Fruit fly (Drosophila melanogaster): ENCODE results near the gene Phyhd1.

Gene Phyhd1

DNA sequence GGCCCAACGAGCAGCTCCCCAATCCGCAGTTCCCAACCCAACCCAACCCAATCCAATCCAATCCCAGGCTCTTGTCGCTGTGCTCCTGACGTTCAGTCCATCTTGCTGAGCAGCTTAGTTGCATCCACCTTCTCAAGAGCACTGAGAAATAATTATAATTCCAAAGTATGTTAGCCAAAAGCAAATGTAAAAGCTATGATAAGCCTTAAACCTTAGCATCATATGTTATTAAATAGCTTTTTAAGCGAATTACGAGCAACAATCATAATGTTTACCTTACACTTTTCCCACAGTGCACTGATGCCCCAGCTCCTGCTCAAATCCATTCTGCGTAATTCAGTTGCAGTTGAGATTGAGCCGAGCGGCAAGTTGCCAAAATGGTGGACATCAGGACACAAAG, 10.8 kb downstream of the Phyhd1 start:
- no peak for TF ChIP-seq CG14711 (tag; optimal IDR thresholded peaks at IDR 0.05)

DNA sequence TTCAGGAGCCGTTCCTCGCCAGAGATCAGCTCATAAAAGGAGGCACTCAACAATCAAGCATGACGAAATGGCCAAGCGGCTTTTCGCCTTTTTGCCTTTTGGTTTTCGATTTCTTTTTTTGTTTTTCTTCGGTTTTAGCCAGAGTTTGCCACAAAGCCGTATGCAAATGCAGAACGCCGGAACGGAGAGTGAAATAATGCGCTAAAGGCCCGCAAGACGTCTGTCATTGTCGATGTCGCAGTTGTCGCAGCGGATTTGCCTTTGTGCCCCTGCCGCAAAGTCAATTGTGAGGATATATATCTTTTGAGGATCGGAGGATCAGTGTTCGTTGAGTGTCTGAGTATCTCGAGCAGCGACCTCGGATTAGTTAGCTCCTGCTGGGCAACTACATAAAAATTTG, 12.8 kb downstream of the Phyhd1 start:
- no peak for TF ChIP-seq CG7101 (tag; optimal IDR thresholded peaks at IDR 0.05)
- no peak for TF ChIP-seq kay (GFP tag; ENCODE audit: borderline replicate concordance)
- no peak for TF ChIP-seq CG11617 (GFP tag; optimal IDR thresholded peaks at IDR 0.05)
- no peak for TF ChIP-seq cnc (optimal IDR thresholded peaks at IDR 0.05)
- no peak for TF ChIP-seq CG5204 (GFP tag; optimal IDR thresholded peaks at IDR 0.05)
- no peak for TF ChIP-seq ovo (GFP tag; optimal IDR thresholded peaks at IDR 0.05)
- TF ChIP-seq pad (GFP tag; optimal IDR thresholded peaks at IDR 0.05), result no peak
- TF ChIP-seq CG7045 (GFP tag; optimal IDR thresholded peaks at IDR 0.05), result no peak
- no peak for TF ChIP-seq CG33017 (tag; optimal IDR thresholded peaks at IDR 0.05)
- TF ChIP-seq tj (GFP tag; optimal IDR thresholded peaks at IDR 0.05), result no peak
- TF ChIP-seq Clk (GFP tag; optimal IDR thresholded peaks at IDR 0.05), result no peak

DNA sequence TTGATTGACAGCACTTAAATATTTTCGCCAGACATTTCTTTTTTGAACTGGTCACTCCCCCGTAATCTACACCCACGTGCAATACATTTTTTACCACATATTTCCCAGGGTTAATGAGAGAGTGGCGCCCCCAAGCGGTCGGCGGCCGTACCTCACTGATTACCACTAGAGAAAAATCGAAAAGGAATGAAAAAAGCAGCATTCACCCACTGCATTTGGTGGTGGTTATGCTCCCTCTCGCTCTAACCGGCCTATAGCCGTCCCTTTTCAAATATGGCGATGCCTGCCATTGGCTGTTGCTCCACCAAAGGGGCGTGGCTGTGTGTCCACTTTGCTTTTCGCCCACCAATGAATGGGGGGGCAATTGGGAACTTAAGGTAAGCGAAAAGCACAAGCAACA, 15.8 kb downstream of the Phyhd1 start:
- no peak for TF ChIP-seq CG7101 (tag; optimal IDR thresholded peaks at IDR 0.05)
- TF ChIP-seq pad (GFP tag; optimal IDR thresholded peaks at IDR 0.05), result peak; percentile 40

DNA sequence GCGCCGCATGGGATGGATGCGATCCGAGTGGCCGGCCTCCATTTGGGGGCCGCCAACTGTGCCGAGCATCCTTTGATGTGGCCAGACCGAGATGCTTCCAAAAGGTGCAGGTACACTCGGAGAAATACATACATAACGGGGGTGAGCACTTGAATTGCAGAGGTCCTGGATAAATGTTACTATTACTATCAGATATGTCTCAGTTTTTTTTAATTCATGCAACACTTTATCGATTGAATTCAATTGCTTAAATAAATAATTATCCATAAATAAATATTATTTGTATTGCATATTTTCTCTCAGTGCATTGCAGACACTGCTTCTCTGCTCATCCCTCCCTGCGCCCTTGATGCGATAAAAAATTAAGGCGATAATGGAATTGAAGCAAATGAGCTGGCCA, 19.6 kb downstream of the Phyhd1 start:
- TF ChIP-seq CG7045 (GFP tag; optimal IDR thresholded peaks at IDR 0.05) (no peak), CG12768 (GFP tag; optimal IDR thresholded peaks at IDR 0.05) (no peak)

DNA sequence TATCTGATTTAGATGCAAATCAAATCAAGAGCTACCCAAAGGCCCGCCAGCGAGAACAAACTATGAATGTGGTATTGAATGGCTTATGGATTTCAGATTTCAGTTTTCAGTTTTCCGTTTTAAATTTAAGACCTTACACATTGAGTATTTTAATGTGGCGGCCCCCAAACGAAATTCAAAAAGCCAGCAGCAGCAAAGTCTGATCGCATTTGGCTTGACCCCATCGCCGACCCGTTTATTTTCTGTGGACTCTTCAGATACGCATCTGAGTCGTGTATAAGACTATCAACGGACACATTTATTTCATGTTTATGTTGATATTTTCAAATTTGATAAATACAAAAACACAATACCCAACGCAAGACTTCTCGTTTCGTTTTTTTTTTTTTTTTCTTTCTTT, 21.2 kb downstream of the Phyhd1 start:
- no peak for TF ChIP-seq ovo (GFP tag; optimal IDR thresholded peaks at IDR 0.05)
- no peak for TF ChIP-seq cnc (optimal IDR thresholded peaks at IDR 0.05)

DNA sequence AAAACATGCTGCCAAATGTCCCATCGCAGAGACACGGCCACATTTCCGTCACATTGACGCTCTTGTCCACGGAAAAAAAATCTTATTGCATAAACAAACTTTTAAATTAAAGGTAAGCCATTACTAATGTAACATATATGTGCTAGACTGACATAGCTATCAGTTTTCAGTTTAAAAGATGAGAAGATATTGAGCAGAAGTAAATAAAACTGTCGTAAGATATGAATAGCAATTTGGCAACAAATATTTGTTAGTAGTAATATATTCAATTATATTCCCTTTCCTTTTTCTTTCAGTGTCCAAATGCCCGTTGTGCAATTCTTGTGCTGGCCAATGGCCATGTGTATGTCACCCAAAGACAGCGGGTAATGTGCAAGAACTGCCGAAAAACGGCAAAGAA, 21.9 kb downstream of the Phyhd1 start:
- TF ChIP-seq bab1 (GFP tag; optimal IDR thresholded peaks at IDR 0.05), result no peak
- no peak for TF ChIP-seq CG14711 (tag; optimal IDR thresholded peaks at IDR 0.05)
- no peak for TF ChIP-seq pad (GFP tag; optimal IDR thresholded peaks at IDR 0.05)
- no peak for TF ChIP-seq cic (GFP tag; optimal IDR thresholded peaks at IDR 0.05)
- no peak for TF ChIP-seq CG33017 (tag; optimal IDR thresholded peaks at IDR 0.05)
- no peak for TF ChIP-seq CG7101 (tag; optimal IDR thresholded peaks at IDR 0.05)
- TF ChIP-seq Mnt (GFP tag; optimal IDR thresholded peaks at IDR 0.05), result no peak
- TF ChIP-seq CG1620 (GFP tag; optimal IDR thresholded peaks at IDR 0.05), result no peak
- no peak for TF ChIP-seq cnc (optimal IDR thresholded peaks at IDR 0.05)
- no peak for TF ChIP-seq Hr96 (GFP tag; optimal IDR thresholded peaks at IDR 0.05)
- no peak for TF ChIP-seq ovo (GFP tag; optimal IDR thresholded peaks at IDR 0.05)
- TF ChIP-seq Clk (GFP tag; optimal IDR thresholded peaks at IDR 0.05), result no peak
- TF ChIP-seq CG7045 (GFP tag; optimal IDR thresholded peaks at IDR 0.05), result no peak
- TF ChIP-seq CG12768 (GFP tag; optimal IDR thresholded peaks at IDR 0.05), result no peak
- no peak for TF ChIP-seq tj (GFP tag; optimal IDR thresholded peaks at IDR 0.05)
- TF ChIP-seq CG5204 (GFP tag; optimal IDR thresholded peaks at IDR 0.05), result no peak
- TF ChIP-seq kay (GFP tag; ENCODE audit: borderline replicate concordance), result no peak
- no peak for TF ChIP-seq Crg-1 (GFP tag; optimal IDR thresholded peaks at IDR 0.05)

DNA sequence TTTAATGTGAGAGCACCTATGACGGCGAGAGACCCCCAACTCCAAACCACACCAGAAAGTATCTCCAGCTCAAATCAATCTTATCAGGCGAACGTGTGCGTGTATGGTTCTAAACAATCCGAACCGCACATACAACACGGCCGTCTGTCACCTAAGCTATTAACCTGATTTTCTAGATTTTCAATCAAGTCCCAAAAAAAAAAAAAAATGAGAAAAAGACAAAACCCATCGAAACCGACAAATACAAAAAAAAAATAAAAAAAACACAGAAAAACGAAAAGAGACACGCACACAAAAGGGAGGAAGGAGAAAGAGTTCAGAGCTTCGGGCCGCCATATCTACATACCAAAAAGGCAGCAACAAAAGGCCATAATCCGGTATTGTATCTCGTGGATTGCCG, 24.1 kb downstream of the Phyhd1 start:
- TF ChIP-seq Crg-1 (GFP tag; optimal IDR thresholded peaks at IDR 0.05) (no peak), ovo (GFP tag; optimal IDR thresholded peaks at IDR 0.05) (no peak)

DNA sequence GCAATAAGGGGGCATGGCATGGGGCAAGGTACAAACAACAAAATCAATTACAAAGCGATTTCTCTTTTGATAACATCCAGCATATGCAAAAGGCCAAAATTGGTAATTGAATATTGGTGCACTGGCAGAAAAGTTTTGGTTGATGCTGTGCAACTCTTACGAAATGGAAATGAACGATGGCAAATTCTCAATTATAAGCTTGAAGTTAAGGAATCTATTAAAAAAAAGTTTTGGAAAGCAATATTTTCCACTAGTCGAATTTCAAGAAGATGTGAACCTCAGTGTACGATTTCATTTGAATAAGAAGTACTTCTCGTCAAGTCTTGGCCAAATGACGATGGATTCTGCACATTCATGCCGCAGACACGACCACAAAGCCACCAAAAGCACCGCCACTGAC, 24.8 kb downstream of the Phyhd1 start:
- TF ChIP-seq cnc (optimal IDR thresholded peaks at IDR 0.05), result no peak
- TF ChIP-seq ovo (GFP tag; optimal IDR thresholded peaks at IDR 0.05), result no peak
- TF ChIP-seq bab1 (GFP tag; optimal IDR thresholded peaks at IDR 0.05), result no peak
- no peak for TF ChIP-seq toe (GFP tag; optimal IDR thresholded peaks at IDR 0.05)
- no peak for TF ChIP-seq CG7101 (tag; optimal IDR thresholded peaks at IDR 0.05)
- no peak for TF ChIP-seq CG11617 (GFP tag; optimal IDR thresholded peaks at IDR 0.05)
- TF ChIP-seq Mnt (GFP tag; optimal IDR thresholded peaks at IDR 0.05), result no peak
- no peak for TF ChIP-seq CG14711 (tag; optimal IDR thresholded peaks at IDR 0.05)
- TF ChIP-seq CG1620 (GFP tag; optimal IDR thresholded peaks at IDR 0.05), result no peak
- no peak for TF ChIP-seq CG33017 (tag; optimal IDR thresholded peaks at IDR 0.05)
- TF ChIP-seq CG5204 (GFP tag; optimal IDR thresholded peaks at IDR 0.05), result no peak
- TF ChIP-seq CG12768 (GFP tag; optimal IDR thresholded peaks at IDR 0.05), result no peak
- no peak for TF ChIP-seq Hr96 (GFP tag; optimal IDR thresholded peaks at IDR 0.05)

DNA sequence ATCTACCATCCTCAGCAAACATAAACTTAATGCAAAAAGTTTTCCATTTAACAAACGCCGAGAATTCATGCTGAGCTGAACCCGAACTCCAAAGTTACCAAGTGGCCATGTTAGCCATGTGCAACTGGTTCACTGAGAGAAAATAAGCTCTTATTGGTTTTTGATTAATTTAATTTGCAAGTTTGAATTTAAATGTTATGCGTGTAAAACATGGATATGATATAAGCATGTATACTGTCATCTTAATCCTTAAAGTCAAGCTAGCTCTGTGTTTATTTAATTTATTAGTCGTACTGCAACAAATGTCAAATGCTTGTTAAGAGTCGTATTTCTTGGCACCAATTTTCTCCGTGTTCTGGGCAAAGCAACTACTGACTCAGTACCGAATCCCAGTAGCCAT, 26.1 kb downstream of the Phyhd1 start:
- TF ChIP-seq CG7101 (tag; optimal IDR thresholded peaks at IDR 0.05) (no peak), CG12768 (GFP tag; optimal IDR thresholded peaks at IDR 0.05) (no peak), ovo (GFP tag; optimal IDR thresholded peaks at IDR 0.05) (no peak), CG11617 (GFP tag; optimal IDR thresholded peaks at IDR 0.05) (no peak), CG7045 (GFP tag; optimal IDR thresholded peaks at IDR 0.05) (no peak), CG33017 (tag; optimal IDR thresholded peaks at IDR 0.05) (no peak)
